Worm (Caenorhabditis elegans) whole organism, young adult: ENCODE measurements around the gene F20D1.22.
"Not testable (repeated sequence)": the region's sequence is repeated elsewhere in the genome, so short reads cannot be mapped to it uniquely, and the experiment has no call there.

Experiments used
- B0035.1 ChIP-seq: sonication (generic microtip); optimal IDR thresholded peaks from 2 replicates; lab custom pipeline; 2016; ENCODE audit warnings: missing genetic modification characterization, mild to moderate bottlenecking, missing compliant biosample characterization, missing genotype, missing genetic modification reagents
- C17E4.6 ChIP-seq: fragments of 200-800 bp; sonication (Bioruptor generic); IDR thresholded peaks from 2 replicates; pipeline ENCODE4 v1.3.6; 2022; ENCODE audit warnings: missing genetic modification reagents, missing genetic modification characterization, missing compliant biosample characterization
- D2030.7 ChIP-seq: fragments of 200-800 bp; sonication (Bioruptor generic); IDR thresholded peaks from 2 replicates; pipeline ENCODE4 v1.3.6; 2022; ENCODE audit warnings: missing genetic modification reagents, missing genetic modification characterization, missing compliant biosample characterization
- F23B12.7 ChIP-seq: sonication (generic microtip); optimal IDR thresholded peaks from 2 replicates; lab custom pipeline; 2017; ENCODE audit warnings: missing genetic modification characterization, mild to moderate bottlenecking, missing compliant biosample characterization, antibody characterized with exemption, moderate library complexity; ENCODE audit not compliant: insufficient read depth
- F33H1.4 ChIP-seq: fragments of 200-800 bp; sonication (Bioruptor generic); IDR thresholded peaks from 2 replicates; pipeline ENCODE4 v1.3.6; 2022; ENCODE audit warnings: missing genetic modification reagents, missing genetic modification characterization, missing compliant biosample characterization
- F37B4.10 ChIP-seq: fragments of 200-800 bp; sonication (Bioruptor generic); IDR thresholded peaks from 2 replicates; pipeline ENCODE4 v1.3.6; 2022; ENCODE audit warnings: missing genetic modification characterization, missing compliant biosample characterization
- F57C9.4 ChIP-seq: sonication (generic microtip); optimal IDR thresholded peaks from 2 replicates; lab custom pipeline; 2017; ENCODE audit warnings: mild to moderate bottlenecking, missing genetic modification characterization, missing compliant biosample characterization
- Y53F4B.3 ChIP-seq: fragments of 200-800 bp; sonication (Bioruptor generic); IDR thresholded peaks from 2 replicates; pipeline ENCODE4 v1.3.6; 2022; ENCODE audit warnings: missing genetic modification reagents, missing genetic modification characterization, missing compliant biosample characterization
- ZK185.1 ChIP-seq: sonication (generic microtip); optimal IDR thresholded peaks from 2 replicates; lab custom pipeline; 2016; ENCODE audit warnings: mild to moderate bottlenecking, missing genetic modification characterization, missing compliant biosample characterization; ENCODE audit not compliant: poor library complexity, severe bottlenecking
- akir-1 ChIP-seq: fragments of 200-800 bp; sonication (Bioruptor generic); optimal IDR thresholded peaks from 2 replicates; lab custom pipeline; 2018; ENCODE audit warnings: mild to moderate bottlenecking, missing genetic modification characterization, moderate library complexity, missing compliant biosample characterization
- aptf-3 ChIP-seq: fragments of 200-800 bp; sonication (Bioruptor generic); IDR thresholded peaks from 2 replicates; pipeline ENCODE4 v1.3.6; 2022; ENCODE audit warnings: missing genetic modification characterization, missing compliant biosample characterization
- atf-7 ChIP-seq: sonication (generic microtip); optimal IDR thresholded peaks from 2 replicates; lab custom pipeline; 2017; ENCODE audit warnings: mild to moderate bottlenecking, missing genetic modification characterization, missing compliant biosample characterization
- ccch-3 ChIP-seq: fragments of 200-800 bp; sonication (Bioruptor generic); optimal IDR thresholded peaks from 2 replicates; lab custom pipeline; 2018; ENCODE audit warnings: mild to moderate bottlenecking, missing genetic modification characterization, missing compliant biosample characterization
- ceh-40 ChIP-seq: fragments of 200-800 bp; sonication (Bioruptor generic); IDR thresholded peaks from 2 replicates; pipeline ENCODE4 v1.3.6; 2022; ENCODE audit warnings: missing genetic modification characterization, missing compliant biosample characterization
- dox-1 ChIP-seq: fragments of 200-800 bp; sonication (Bioruptor generic); IDR thresholded peaks from 2 replicates; pipeline ENCODE4 v1.3.6; 2022; ENCODE audit warnings: missing genetic modification reagents, missing genetic modification characterization, missing compliant biosample characterization
- egl-18 ChIP-seq: fragments of 200-800 bp; sonication (Bioruptor generic); IDR thresholded peaks from 2 replicates; pipeline ENCODE4 v1.3.6; 2022; ENCODE audit warnings: missing genetic modification reagents, missing genetic modification characterization, missing compliant biosample characterization
- egl-44 ChIP-seq: fragments of 200-800 bp; sonication (Bioruptor generic); IDR thresholded peaks from 2 replicates; pipeline ENCODE4 v1.3.6; 2022; ENCODE audit warnings: missing genetic modification reagents, missing genetic modification characterization, missing compliant biosample characterization
- fkh-3 ChIP-seq: sonication (generic microtip); optimal IDR thresholded peaks from 2 replicates; lab custom pipeline; 2016; ENCODE audit warnings: mild to moderate bottlenecking, missing genetic modification characterization, missing compliant biosample characterization
- hlh-26 ChIP-seq: fragments of 200-800 bp; sonication (Bioruptor generic); conservative IDR thresholded peaks from 2 replicates; pipeline ENCODE4 v1.3.6; 2022; ENCODE audit warnings: missing genetic modification reagents, missing genetic modification characterization, missing compliant biosample characterization
- hmg-20 ChIP-seq: fragments of 200-800 bp; sonication (Bioruptor generic); IDR thresholded peaks from 2 replicates; pipeline ENCODE4 v1.3.6; 2022; ENCODE audit warnings: missing genetic modification reagents, missing genetic modification characterization, missing compliant biosample characterization
- hrde-1 ChIP-seq: sonication (generic microtip); optimal IDR thresholded peaks from 2 replicates; lab custom pipeline; 2016; ENCODE audit warnings: missing genetic modification characterization, mild to moderate bottlenecking, missing compliant biosample characterization, moderate library complexity, missing genotype, missing genetic modification reagents, borderline replicate concordance
- let-526 ChIP-seq: fragments of 200-800 bp; sonication (Bioruptor generic); IDR thresholded peaks from 2 replicates; pipeline ENCODE4 v1.3.6; 2022; ENCODE audit warnings: missing genetic modification reagents, missing genetic modification characterization, missing compliant biosample characterization
- lin-35 ChIP-seq, 3 experiments: fragments of 150-350 bp in 2 of 3; sonication (generic microtip) in 1 of 3; optimal IDR thresholded peaks; 2 replicates each; lab custom pipeline; 2014 to 2018; ENCODE audit warnings: missing biosample characterization in 3 of 3, missing genetic modification characterization in 3 of 3, missing genetic modification reagents in 3 of 3
- lir-1 ChIP-seq: fragments of 200-800 bp; sonication (Bioruptor generic); conservative IDR thresholded peaks from 2 replicates; pipeline ENCODE4 v1.3.6; 2022; ENCODE audit warnings: missing genetic modification reagents, missing genetic modification characterization, missing compliant biosample characterization
- lsy-27 ChIP-seq: sonication (generic microtip); optimal IDR thresholded peaks from 2 replicates; lab custom pipeline; 2017; ENCODE audit warnings: missing genetic modification characterization, mild to moderate bottlenecking, missing compliant biosample characterization, antibody characterized with exemption, missing genotype, borderline replicate concordance; ENCODE audit not compliant: insufficient read depth
- madf-10 ChIP-seq: sonication (generic microtip); optimal IDR thresholded peaks from 2 replicates; lab custom pipeline; 2016; ENCODE audit warnings: mild to moderate bottlenecking, missing genetic modification characterization, missing compliant biosample characterization
- madf-3 ChIP-seq: fragments of 200-800 bp; sonication (Bioruptor generic); IDR thresholded peaks from 2 replicates; pipeline ENCODE4 v1.3.6; 2022; ENCODE audit warnings: missing genetic modification reagents, missing genetic modification characterization, missing compliant biosample characterization
- nhr-90 ChIP-seq: sonication (generic microtip); optimal IDR thresholded peaks from 2 replicates; lab custom pipeline; 2016; ENCODE audit warnings: missing genotype, mild to moderate bottlenecking, missing genetic modification characterization, missing compliant biosample characterization
- pbrm-1 ChIP-seq: fragments of 200-800 bp; sonication (Bioruptor generic); IDR thresholded peaks from 2 replicates; pipeline ENCODE4 v1.3.6; 2022; ENCODE audit warnings: missing genetic modification reagents, missing genetic modification characterization, missing compliant biosample characterization
- repo-1 ChIP-seq: sonication (generic microtip); optimal IDR thresholded peaks from 2 replicates; lab custom pipeline; 2017; ENCODE audit warnings: mild to moderate bottlenecking, missing genetic modification characterization, missing compliant biosample characterization
- sptf-2 ChIP-seq: fragments of 200-800 bp; sonication (Bioruptor generic); optimal IDR thresholded peaks from 2 replicates; lab custom pipeline; 2018; ENCODE audit warnings: mild to moderate bottlenecking, missing genetic modification characterization, missing compliant biosample characterization
- tbp1 ChIP-seq: fragments of 200-800 bp; sonication (Bioruptor generic); optimal IDR thresholded peaks from 2 replicates; lab custom pipeline; 2018; ENCODE audit warnings: mild to moderate bottlenecking, missing genetic modification characterization, missing compliant biosample characterization
- tbx-9 ChIP-seq: sonication (generic microtip); optimal IDR thresholded peaks from 2 replicates; lab custom pipeline; 2016; ENCODE audit warnings: borderline replicate concordance, missing genetic modification characterization, inconsistent platforms, missing compliant biosample characterization
- tlf-1 ChIP-seq: fragments of 200-800 bp; sonication (Bioruptor generic); optimal IDR thresholded peaks from 2 replicates; lab custom pipeline; 2018; ENCODE audit warnings: mild to moderate bottlenecking, missing genetic modification characterization, missing compliant biosample characterization
- zfh-2 ChIP-seq: fragments of 200-800 bp; sonication (Bioruptor generic); conservative IDR thresholded peaks from 2 replicates; pipeline ENCODE4 v1.3.6; 2022; ENCODE audit warnings: missing genetic modification reagents, missing genetic modification characterization, missing compliant biosample characterization
- ztf-18 ChIP-seq: sonication (generic microtip); optimal IDR thresholded peaks from 2 replicates; lab custom pipeline; 2016; ENCODE audit warnings: missing genotype, mild to moderate bottlenecking, missing genetic modification characterization, missing compliant biosample characterization
- ztf-22 ChIP-seq: fragments of 200-800 bp; sonication (Bioruptor generic); optimal IDR thresholded peaks from 2 replicates; lab custom pipeline; 2018; ENCODE audit warnings: mild to moderate bottlenecking, missing genetic modification characterization, moderate library complexity, missing compliant biosample characterization
- ztf-26 ChIP-seq: sonication (generic microtip); optimal IDR thresholded peaks from 2 replicates; lab custom pipeline; 2017; ENCODE audit warnings: missing genetic modification characterization, missing compliant biosample characterization
- ztf-28 ChIP-seq: fragments of 200-800 bp; sonication (Bioruptor generic); IDR thresholded peaks from 2 replicates; pipeline ENCODE4 v1.3.6; 2022; ENCODE audit warnings: missing genetic modification reagents, missing genetic modification characterization, missing compliant biosample characterization

F20D1.22 gene

ce11 chrX:14966515-14966914 lies at the start of gene F20D1.22:
Gene F20D1.22, plus strand, starts transcription at chrX:14966815.
- TF ChIP-seq F23B12.7 (tag; lab: Kevin White, UChicago); Y53F4B.3 (GFP tag; lab: Robert Waterston, UW); ztf-26 (tag; lab: Kevin White, UChicago): not testable (repeated sequence)

- no peak for TF ChIP-seq repo-1 (tag; lab: Kevin White, UChicago)
- no peak for TF ChIP-seq ztf-18 (tag; lab: Kevin White, UChicago)
- TF ChIP-seq ztf-28 (GFP tag; lab: Robert Waterston, UW): no peak
- no peak for TF ChIP-seq tbx-9
Observed at ce11 chrX:14918538-14918937, 48.1 kb upstream of the F20D1.22 start, which contains the start of gene npr-40. Gene npr-40, plus strand, starts transcription at chrX:14918838.

- no peak for TF ChIP-seq nhr-90 (tag; lab: Kevin White, UChicago)
- no peak for TF ChIP-seq pbrm-1
- TF ChIP-seq ztf-28 (GFP tag; lab: Robert Waterston, UW): no peak
- TF ChIP-seq let-526 (GFP tag; lab: Robert Waterston, UW): no peak
- no peak for TF ChIP-seq madf-10 (tag; lab: Kevin White, UChicago)
- no peak for TF ChIP-seq aptf-3 (GFP tag; lab: Robert Waterston, UW)
- TF ChIP-seq tbp1: no peak
- no peak for TF ChIP-seq B0035.1 (tag; lab: Kevin White, UChicago)
- no peak for TF ChIP-seq ccch-3 (GFP tag; lab: Kevin White, UChicago)
- TF ChIP-seq hrde-1 (tag; lab: Kevin White, UChicago): no peak
- TF ChIP-seq atf-7 (tag; lab: Kevin White, UChicago): no peak
- no peak for TF ChIP-seq hmg-20 (GFP tag; lab: Robert Waterston, UW)
- TF ChIP-seq F57C9.4 (tag; lab: Kevin White, UChicago): no peak
- TF ChIP-seq D2030.7 (GFP tag; lab: Robert Waterston, UW): no peak
- TF ChIP-seq F37B4.10 (GFP tag; lab: Robert Waterston, UW): no peak
- no peak for TF ChIP-seq akir-1 (GFP tag; lab: Kevin White, UChicago)
- no peak for TF ChIP-seq ceh-40
- no peak for TF ChIP-seq ZK185.1
Observed at ce11 chrX:14920880-14921279, 45.7 kb upstream of the F20D1.22 start.

ce11 chrX:14922758-14923157 lies 43.9 kb upstream of the F20D1.22 start:
- TF ChIP-seq egl-18 (GFP tag; lab: Robert Waterston, UW): no peak
- TF ChIP-seq egl-44: no peak
- no peak for TF ChIP-seq dox-1 (GFP tag; lab: Robert Waterston, UW)
- TF ChIP-seq hrde-1 (tag; lab: Kevin White, UChicago): no peak
- no peak for TF ChIP-seq C17E4.6 (GFP tag; lab: Robert Waterston, UW)
- TF ChIP-seq lin-35 (GFP tag; optimal IDR thresholded peaks at IDR 0.05; lab: Kevin White, UChicago): no peak
- no peak for TF ChIP-seq tlf-1 (GFP tag; lab: Kevin White, UChicago)
- TF ChIP-seq, all 124 proteins: peak for 0

- no peak for TF ChIP-seq sptf-2 (GFP tag; lab: Kevin White, UChicago)
- no peak for TF ChIP-seq F33H1.4
- no peak for TF ChIP-seq F37B4.10 (GFP tag; lab: Robert Waterston, UW)
- TF ChIP-seq lsy-27: no peak
- TF ChIP-seq ztf-22: no peak
- no peak for TF ChIP-seq let-526 (GFP tag; lab: Robert Waterston, UW)
- no peak for TF ChIP-seq hlh-26
- TF ChIP-seq fkh-3 (tag; lab: Kevin White, UChicago): no peak
- no peak for TF ChIP-seq madf-3 (GFP tag; lab: Robert Waterston, UW)
- no peak for TF ChIP-seq lir-1
- TF ChIP-seq zfh-2 (GFP tag; lab: Robert Waterston, UW): no peak
- no peak for TF ChIP-seq egl-44
- no peak for TF ChIP-seq ZK185.1
Observed at ce11 chrX:14928854-14929253, 37.8 kb upstream of the F20D1.22 start, which contains the start of gene ntr-2. Gene ntr-2, minus strand, starts transcription at chrX:14928954.
